Worm (Caenorhabditis elegans) whole organism, L4/young adult: ENCODE measurements around the gene F58B3.4.

Source experiments
- W03F9.2 ChIP-seq: fragments of 150-350 bp; optimal IDR thresholded peaks from 2 replicates; lab custom pipeline; 2014; ENCODE audit warnings: missing biosample characterization, missing genetic modification characterization
- dao-5 ChIP-seq: sonication (generic microtip); optimal IDR thresholded peaks from 2 replicates; lab custom pipeline; 2016; ENCODE audit warnings: missing genotype, missing genetic modification characterization, moderate library complexity, missing compliant biosample characterization
- him-1 ChIP-seq: sonication (generic microtip); optimal IDR thresholded peaks from 2 replicates; lab custom pipeline; 2016; ENCODE audit warnings: missing genotype, missing genetic modification reagents, missing genetic modification characterization, missing compliant biosample characterization

DNA sequence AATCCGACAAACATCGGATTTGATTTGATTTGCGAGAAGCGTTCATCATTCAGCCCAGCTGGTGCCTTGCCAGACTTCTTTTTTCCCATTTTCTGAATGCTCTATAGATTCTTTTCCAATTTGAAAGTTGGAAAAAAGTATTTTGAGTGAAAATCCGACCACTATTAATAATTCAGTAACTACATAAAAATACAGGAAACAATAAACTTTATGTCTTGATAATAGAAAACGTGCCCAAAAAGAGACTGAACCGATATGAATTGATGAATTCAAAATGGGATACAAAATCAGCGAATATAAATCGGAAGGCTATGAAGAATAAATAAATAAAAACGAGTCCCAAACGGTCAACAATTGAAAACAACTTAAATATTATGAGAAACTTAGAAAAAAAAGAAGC lies at the start of gene F58B3.4:
- TF ChIP-seq W03F9.2 (no peak), him-1 (tag; lab: Kevin White, UChicago) (no peak), dao-5 (tag; lab: Kevin White, UChicago) (no peak)
